Worm (Caenorhabditis elegans) whole organism, early embryonic: ENCODE measurements around the gene fzr-1.

Source experiments
- ama-1 ChIP-seq: fragments of 150-350 bp; optimal IDR thresholded peaks from 2 replicates; lab custom pipeline; 2014
- ets-7 ChIP-seq: sonication (generic microtip); optimal IDR thresholded peaks from 2 replicates; lab custom pipeline; 2016; ENCODE audit warnings: missing genotype, missing genetic modification characterization, missing compliant biosample characterization
- flt-1 ChIP-seq: fragments of 200-800 bp; sonication (Bioruptor generic); IDR thresholded peaks from 2 replicates; pipeline ENCODE4 v1.3.6; 2022; ENCODE audit warnings: missing genetic modification characterization, missing compliant biosample characterization
- hmbx-1 ChIP-seq: sonication (generic microtip); optimal IDR thresholded peaks from 2 replicates; lab custom pipeline; 2016; ENCODE audit warnings: mild to moderate bottlenecking, missing genetic modification characterization, missing compliant biosample characterization
- pes-1 ChIP-seq: fragments of 200-800 bp; sonication (Bioruptor generic); IDR thresholded peaks from 2 replicates; pipeline ENCODE4 v1.3.6; 2022; ENCODE audit warnings: missing genetic modification reagents, missing genetic modification characterization, missing compliant biosample characterization
- tbx-11 ChIP-seq: fragments of 200-800 bp; sonication (Bioruptor generic); IDR thresholded peaks from 2 replicates; pipeline ENCODE4 v1.3.6; 2022; ENCODE audit warnings: missing genetic modification characterization, missing compliant biosample characterization
- tra-4 ChIP-seq: sonication (generic microtip); optimal IDR thresholded peaks from 2 replicates; lab custom pipeline; 2017; ENCODE audit warnings: missing genetic modification characterization, missing compliant biosample characterization

- no peak for TF ChIP-seq hmbx-1 (tag; lab: Kevin White, UChicago)
- TF ChIP-seq pes-1 (GFP tag; lab: Robert Waterston, UW) = no peak
- no peak for TF ChIP-seq ama-1
- TF ChIP-seq tbx-11 = no peak
- TF ChIP-seq tra-4 (tag; lab: Kevin White, UChicago) = no peak
- TF ChIP-seq ets-7 = no peak
- TF ChIP-seq flt-1 = no peak
Observed at ce11 chrII:9618759-9619158, 25.5 kb downstream of the fzr-1 start.
